Worm (Caenorhabditis elegans): ENCODE measurements around the gene grl-14.
A peak's percentile ranks its signal among the peaks of the same experiment; 100 is the strongest.

grl-14 gene

DNA sequence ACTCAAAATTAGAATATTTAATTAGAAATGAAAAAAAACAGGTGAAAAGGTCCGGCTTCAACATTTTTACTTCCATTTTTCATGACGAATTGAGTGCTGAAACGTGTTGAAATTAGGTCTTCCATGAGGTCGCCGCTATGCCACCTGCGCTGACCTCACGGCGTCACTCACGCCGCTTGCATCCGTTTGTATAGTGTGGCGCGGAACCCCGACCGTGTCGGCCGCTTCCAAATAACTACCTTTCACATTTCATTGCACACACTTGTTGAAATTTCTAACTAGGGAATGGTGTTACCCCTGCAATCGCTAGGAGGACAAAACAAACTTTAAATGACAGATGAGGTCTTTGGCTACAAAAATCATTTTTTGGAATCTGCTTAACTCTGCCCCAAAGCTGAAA is 21.9 kb upstream of the grl-14 start:
- TF ChIP-seq nhr-41 (GFP tag; IDR thresholded peaks at IDR 0.05), result peak; percentile 33; the same call in 1 of the 2 replicates
- peak; percentile 64 for TF ChIP-seq snpc-4 (tag; optimal IDR thresholded peaks at IDR 0.05)
- 0 out of 2 replicates have a peak, but pooled peaks have one; percentile 56 for TF ChIP-seq php-3 (GFP tag; IDR thresholded peaks at IDR 0.05)
- TF ChIP-seq Y105C5A.15 (GFP tag; IDR thresholded peaks at IDR 0.05), result peak; percentile 7; the same call in 1 of the 2 replicates

DNA sequence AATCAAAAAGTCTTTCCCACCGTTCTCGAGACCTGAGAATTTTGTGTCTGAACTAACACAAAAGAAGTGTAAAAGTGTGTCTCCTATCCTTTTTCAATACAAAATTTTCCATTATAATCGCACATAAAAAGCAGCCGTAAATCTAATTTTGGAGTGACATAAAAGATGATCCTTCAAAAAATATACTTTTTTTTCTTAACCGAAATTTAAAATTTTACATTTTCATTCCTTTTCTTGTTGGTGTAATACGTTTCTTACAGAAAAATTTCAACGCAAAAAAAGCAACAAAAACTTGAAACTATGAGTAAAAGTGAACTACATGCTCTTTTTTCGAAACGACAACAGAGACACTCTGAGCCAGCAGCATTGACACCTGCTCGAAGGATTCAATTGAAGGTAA is 18.3 kb upstream of the grl-14 start, which contains the start of gene Y44A6D.6:
Gene Y44A6D.6 (plus strand): TSS at position 301 of the 400 bp plus-strand sequence.
- TF ChIP-seq nhr-48 (tag; optimal IDR thresholded peaks at IDR 0.05) (no peak), mdt-29 (GFP tag; IDR thresholded peaks at IDR 0.05) (no peak), F37D6.2 (tag; optimal IDR thresholded peaks at IDR 0.05) (no peak), hmg-1.1 (GFP tag; IDR thresholded peaks at IDR 0.05) (no peak), fos-1 (tag; optimal IDR thresholded peaks at IDR 0.05) (no peak), lin-1 (GFP tag; IDR thresholded peaks at IDR 0.05) (no peak), fkh-10 (GFP tag; optimal IDR thresholded peaks at IDR 0.05) (no peak)

- TF ChIP-seq unc-62 (GFP tag; optimal IDR thresholded peaks at IDR 0.05 in 1 of 2) (peak in 1 of 2 experiments; percentile 92), unc-62 (tag; optimal IDR thresholded peaks at IDR 0.05) (no peak), F26F4.8 (GFP tag; conservative IDR thresholded peaks at IDR 0.05) (no peak)
Observed at ce11 chrV:20813646-20814045, 11.7 kb upstream of the grl-14 start.

DNA sequence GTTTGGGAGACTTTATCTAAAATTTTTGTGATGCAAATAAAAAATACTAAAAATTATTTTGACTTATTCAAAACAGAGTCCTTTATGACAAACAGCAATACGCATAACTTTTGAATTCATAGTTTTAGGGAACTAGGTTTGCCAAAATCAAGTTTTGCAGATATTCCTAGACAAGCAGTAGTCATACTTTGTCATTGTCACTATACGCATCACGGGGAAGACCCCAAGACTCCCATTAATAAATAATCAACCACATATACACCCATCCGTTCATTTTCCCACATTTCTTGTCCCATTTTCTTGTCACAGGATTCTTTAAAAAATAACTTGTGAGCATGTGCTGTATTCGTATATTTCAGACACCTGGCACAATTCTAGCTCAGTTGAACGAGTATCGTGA is 10.9 kb upstream of the grl-14 start, which contains the start of gene Y44A6D.7:
Gene Y44A6D.7 (plus strand): TSS at position 301 of the 400 bp plus-strand sequence.
- TF ChIP-seq nhr-102 (tag; optimal IDR thresholded peaks at IDR 0.05) (no peak), nhr-41 (GFP tag; IDR thresholded peaks at IDR 0.05) (no peak), tra-1 (GFP tag; IDR thresholded peaks at IDR 0.05) (no peak), cey-2 (tag; optimal IDR thresholded peaks at IDR 0.05; ENCODE audit: borderline replicate concordance, insufficient read depth) (no peak), egl-27 (tag; optimal IDR thresholded peaks at IDR 0.05) (no peak), nhr-42 (GFP tag; IDR thresholded peaks at IDR 0.05) (no peak)

ce11 chrV:20815842-20816241 is 9.5 kb upstream of the grl-14 start, which contains the start of gene sshk-1:
Gene sshk-1, plus strand, starts transcription at chrV:20816142.
- TF ChIP-seq unc-130 (GFP tag; optimal IDR thresholded peaks at IDR 0.05) (no peak), nhr-10 (tag; optimal IDR thresholded peaks at IDR 0.05) (no peak), madf-5 (GFP tag; IDR thresholded peaks at IDR 0.05) (no peak), ctbp-1 (GFP tag; IDR thresholded peaks at IDR 0.05) (no peak), hlh-11 (tag; optimal IDR thresholded peaks at IDR 0.05) (no peak), pqm-1 (tag; optimal IDR thresholded peaks at IDR 0.05) (no peak), Y5F2A.4 (GFP tag; optimal IDR thresholded peaks at IDR 0.05) (no peak), aha-1 (tag) (no peak), ceh-20 (GFP tag; IDR thresholded peaks at IDR 0.05) (no peak), lin-1 (GFP tag; IDR thresholded peaks at IDR 0.05) (no peak), attf-4 (tag; optimal IDR thresholded peaks at IDR 0.05) (no peak), nhr-11 (tag; optimal IDR thresholded peaks at IDR 0.05) (no peak), snpc-1.2 (GFP tag; IDR thresholded peaks at IDR 0.05) (no peak)

ce11 chrV:20820033-20820432 is 5.3 kb upstream of the grl-14 start, which contains the start of gene T03D8.6:
Gene T03D8.6, minus strand, starts transcription at chrV:20820330.
- TF ChIP-seq nhr-28 (tag; optimal IDR thresholded peaks at IDR 0.05) (peak; percentile 17), dmd-6 (GFP tag; IDR thresholded peaks at IDR 0.05) (no peak), T26A8.4 (GFP tag; IDR thresholded peaks at IDR 0.05) (no peak), hlh-30 (tag; optimal IDR thresholded peaks at IDR 0.05; ENCODE audit: insufficient read depth) (no peak), fkh-10 (GFP tag; optimal IDR thresholded peaks at IDR 0.05) (no peak), madf-9 (GFP tag; conservative IDR thresholded peaks at IDR 0.05) (no peak), tra-1 (GFP tag; IDR thresholded peaks at IDR 0.05) (no peak)

Measured in whole organism, L4 larva.